Worm (Caenorhabditis elegans) whole organism, L1 larva: ENCODE measurements around the gene spd-3.

ENCODE experiments used
- C16A3.4 ChIP-seq: fragments of 150-350 bp; optimal IDR thresholded peaks from 2 replicates; lab custom pipeline; 2014; ENCODE audit warnings: missing biosample characterization, missing genetic modification characterization
- C34B4.2 ChIP-seq: sonication (generic microtip); optimal IDR thresholded peaks from 2 replicates; lab custom pipeline; 2017; ENCODE audit warnings: mild to moderate bottlenecking, missing genetic modification characterization, missing compliant biosample characterization
- F16B12.6 ChIP-seq: fragments of 150-350 bp; optimal IDR thresholded peaks from 2 replicates; lab custom pipeline; 2014; ENCODE audit warnings: missing biosample characterization, missing genetic modification characterization
- Y116A8C.19 ChIP-seq: sonication (generic microtip); optimal IDR thresholded peaks from 2 replicates; lab custom pipeline; 2016; ENCODE audit warnings: missing compliant biosample characterization, missing genetic modification characterization, borderline replicate concordance
- aha-1 ChIP-seq: fragments of 150-350 bp; optimal IDR thresholded peaks from 2 replicates; lab custom pipeline; 2014; ENCODE audit warnings: missing biosample characterization, missing genetic modification characterization
- alr-1 ChIP-seq: fragments of 200-800 bp; sonication (Bioruptor generic); optimal IDR thresholded peaks from 2 replicates; lab custom pipeline; 2018; ENCODE audit warnings: borderline replicate concordance, mild to moderate bottlenecking, missing genetic modification characterization, missing compliant biosample characterization
- ceh-82 ChIP-seq, 3 experiments: fragments of 150-350 bp in 1 of 3; sonication (generic microtip) in 2 of 3; optimal IDR thresholded peaks; 2 replicates each; lab custom pipeline; 2014 to 2017; ENCODE audit warnings: missing biosample characterization in 3 of 3, missing genetic modification characterization in 3 of 3
- efl-1 ChIP-seq, 4 experiments: fragments of 150-350 bp; optimal IDR thresholded peaks in 3 of 4; peaks in 1 of 4; 1 replicate in 1 of 4; 2 replicates in 3 of 4; lab custom pipeline; 2014; ENCODE audit warnings: missing biosample characterization in 2 of 4, missing genetic modification characterization in 2 of 4, missing genetic modification reagents in 2 of 4
- efl-3 ChIP-seq: fragments of 200-800 bp; sonication (Bioruptor generic); optimal IDR thresholded peaks from 2 replicates; lab custom pipeline; 2018; ENCODE audit warnings: mild to moderate bottlenecking, missing genetic modification characterization, missing compliant biosample characterization
- egl-13 ChIP-seq: sonication (generic microtip); optimal IDR thresholded peaks from 2 replicates; lab custom pipeline; 2016; ENCODE audit warnings: missing genotype, missing genetic modification reagents, missing genetic modification characterization, missing compliant biosample characterization
- egl-27 ChIP-seq, 2 experiments: fragments of 150-350 bp in 1 of 2; sonication (generic microtip); optimal IDR thresholded peaks; 3 replicates each; lab custom pipeline; 2017 to 2018; ENCODE audit warnings: missing biosample characterization in 2 of 2, missing genetic modification characterization in 2 of 2, missing genetic modification reagents in 2 of 2
- elt-2 ChIP-seq: sonication (generic microtip); optimal IDR thresholded peaks from 2 replicates; lab custom pipeline; 2016; ENCODE audit warnings: missing genetic modification characterization, mild to moderate bottlenecking, inconsistent platforms, missing compliant biosample characterization, missing genetic modification reagents
- elt-3 ChIP-seq, 6 experiments: fragments of 150-350 bp in 1 of 6; sonication (generic microtip); optimal IDR thresholded peaks; 2 replicates each; lab custom pipeline; 2017 to 2018; ENCODE audit warnings: missing biosample characterization in 6 of 6, missing genetic modification characterization in 6 of 6, inconsistent platforms in 1 of 6
- fkh-4 ChIP-seq: sonication (generic microtip); optimal IDR thresholded peaks from 2 replicates; lab custom pipeline; 2016; ENCODE audit warnings: missing compliant biosample characterization, missing genetic modification characterization, borderline replicate concordance
- fkh-8 ChIP-seq: sonication (generic microtip); optimal IDR thresholded peaks from 2 replicates; lab custom pipeline; 2016; ENCODE audit warnings: mild to moderate bottlenecking, missing genetic modification characterization, missing compliant biosample characterization
- fos-1 ChIP-seq: fragments of 150-350 bp; optimal IDR thresholded peaks from 2 replicates; lab custom pipeline; 2014; ENCODE audit warnings: missing biosample characterization, missing genetic modification characterization
- grh-1 ChIP-seq: fragments of 200-800 bp; sonication (Bioruptor generic); IDR thresholded peaks from 2 replicates; pipeline ENCODE4 v1.3.6; 2022; ENCODE audit warnings: missing genetic modification reagents, missing genetic modification characterization, missing compliant biosample characterization
- irx-1 ChIP-seq: sonication (generic microtip); optimal IDR thresholded peaks from 2 replicates; lab custom pipeline; 2016; ENCODE audit warnings: missing genetic modification characterization, missing compliant biosample characterization
- lin-13 ChIP-seq: fragments of 150-350 bp; optimal IDR thresholded peaks from 2 replicates; lab custom pipeline; 2014; ENCODE audit warnings: missing biosample characterization, missing genetic modification reagents, missing genetic modification characterization
- lin-14 ChIP-seq: fragments of 200-800 bp; sonication (Bioruptor generic); optimal IDR thresholded peaks from 2 replicates; lab custom pipeline; 2018; ENCODE audit warnings: mild to moderate bottlenecking, missing genetic modification characterization, moderate library complexity, missing compliant biosample characterization
- lin-15B ChIP-seq: fragments of 150-350 bp; sonication (generic microtip); optimal IDR thresholded peaks from 3 replicates; lab custom pipeline; 2014; ENCODE audit warnings: missing biosample characterization, missing genetic modification characterization
- lin-39 ChIP-seq: fragments of 150-350 bp; optimal IDR thresholded peaks from 2 replicates; lab custom pipeline; 2014; ENCODE audit warnings: missing biosample characterization, missing genetic modification reagents, missing genetic modification characterization
- lir-3 ChIP-seq: sonication (generic microtip); optimal IDR thresholded peaks from 2 replicates; lab custom pipeline; 2016; ENCODE audit warnings: mild to moderate bottlenecking, missing genetic modification characterization, moderate library complexity, missing compliant biosample characterization; ENCODE audit not compliant: poor library complexity
- mab-9 ChIP-seq: fragments of 200-800 bp; sonication (Bioruptor generic); IDR thresholded peaks from 2 replicates; pipeline ENCODE4 v1.3.6; 2022; ENCODE audit warnings: missing genetic modification reagents, missing genetic modification characterization, missing compliant biosample characterization
- mdl-1 ChIP-seq, 2 experiments: fragments of 150-350 bp; optimal IDR thresholded peaks; 2 replicates each; lab custom pipeline; 2014 to 2017; ENCODE audit warnings: missing biosample characterization in 2 of 2, missing genetic modification characterization in 2 of 2, inconsistent platforms in 1 of 2
- mep-1 ChIP-seq: fragments of 150-350 bp; optimal IDR thresholded peaks from 2 replicates; lab custom pipeline; 2014; ENCODE audit warnings: missing biosample characterization, missing genetic modification characterization
- nhr-11 ChIP-seq: fragments of 150-350 bp; optimal IDR thresholded peaks from 2 replicates; lab custom pipeline; 2014; ENCODE audit warnings: missing biosample characterization, missing genetic modification characterization
- nhr-19 ChIP-seq: fragments of 200-800 bp; sonication (Bioruptor generic); conservative IDR thresholded peaks from 2 replicates; pipeline ENCODE4 v1.3.6; 2022; ENCODE audit warnings: missing genetic modification characterization, missing compliant biosample characterization
- nhr-20 ChIP-seq: sonication (generic microtip); optimal IDR thresholded peaks from 2 replicates; lab custom pipeline; 2016; ENCODE audit warnings: mild to moderate bottlenecking, missing genetic modification characterization, missing compliant biosample characterization
- nhr-237 ChIP-seq: fragments of 150-350 bp; optimal IDR thresholded peaks from 2 replicates; lab custom pipeline; 2014; ENCODE audit warnings: missing biosample characterization, missing genetic modification characterization
- nhr-28 ChIP-seq: fragments of 150-350 bp; optimal IDR thresholded peaks from 2 replicates; lab custom pipeline; 2014; ENCODE audit warnings: missing biosample characterization, missing genetic modification characterization
- nhr-71 ChIP-seq: sonication (generic microtip); optimal IDR thresholded peaks from 2 replicates; lab custom pipeline; 2016; ENCODE audit warnings: mild to moderate bottlenecking, missing genetic modification characterization, moderate library complexity, missing compliant biosample characterization
- nhr-76 ChIP-seq: sonication (generic microtip); optimal IDR thresholded peaks from 2 replicates; lab custom pipeline; 2017; ENCODE audit warnings: missing biosample characterization, missing genetic modification characterization
- nhr-77 ChIP-seq: fragments of 150-350 bp; optimal IDR thresholded peaks from 2 replicates; lab custom pipeline; 2014; ENCODE audit warnings: missing biosample characterization, missing genetic modification characterization
- nhr-84 ChIP-seq: sonication (generic microtip); optimal IDR thresholded peaks from 2 replicates; lab custom pipeline; 2017; ENCODE audit warnings: missing biosample characterization, missing genetic modification characterization
- nhr-90 ChIP-seq: sonication (generic microtip); optimal IDR thresholded peaks from 2 replicates; lab custom pipeline; 2016; ENCODE audit warnings: mild to moderate bottlenecking, missing genetic modification characterization, missing compliant biosample characterization; ENCODE audit not compliant: poor library complexity
- skn-1 ChIP-seq: fragments of 150-350 bp; optimal IDR thresholded peaks from 2 replicates; lab custom pipeline; 2014; ENCODE audit warnings: missing biosample characterization, missing genetic modification characterization
- snu-23 ChIP-seq: sonication (generic microtip); optimal IDR thresholded peaks from 2 replicates; lab custom pipeline; 2016; ENCODE audit warnings: missing genetic modification characterization, missing compliant biosample characterization
- sox-4 ChIP-seq: sonication (generic microtip); optimal IDR thresholded peaks from 2 replicates; lab custom pipeline; 2016; ENCODE audit warnings: missing genetic modification characterization, missing compliant biosample characterization
- swsn-7 ChIP-seq: sonication (generic microtip); optimal IDR thresholded peaks from 2 replicates; lab custom pipeline; 2016; ENCODE audit warnings: missing genetic modification characterization, missing compliant biosample characterization
- tbx-2 ChIP-seq: sonication (generic microtip); optimal IDR thresholded peaks from 2 replicates; lab custom pipeline; 2016; ENCODE audit warnings: missing genetic modification characterization, missing compliant biosample characterization
- unc-130 ChIP-seq: fragments of 150-350 bp; optimal IDR thresholded peaks from 2 replicates; lab custom pipeline; 2017; ENCODE audit warnings: missing biosample characterization, missing genetic modification characterization, inconsistent platforms
- unc-30 ChIP-seq: sonication (generic microtip); optimal IDR thresholded peaks from 2 replicates; lab custom pipeline; 2017; ENCODE audit warnings: missing biosample characterization, missing genetic modification characterization
- unc-86 ChIP-seq: sonication (generic microtip); optimal IDR thresholded peaks from 2 replicates; lab custom pipeline; 2016; ENCODE audit warnings: missing genetic modification characterization, missing compliant biosample characterization
- unc-98 ChIP-seq: fragments of 200-800 bp; sonication (Bioruptor generic); IDR thresholded peaks from 2 replicates; pipeline ENCODE4 v1.3.6; 2022; ENCODE audit warnings: missing genetic modification characterization, missing compliant biosample characterization
- xbp-1 ChIP-seq: sonication (generic microtip); optimal IDR thresholded peaks from 2 replicates; lab custom pipeline; 2016; ENCODE audit warnings: missing genetic modification characterization, missing compliant biosample characterization
- zag-1 ChIP-seq: fragments of 150-350 bp; optimal IDR thresholded peaks from 2 replicates; lab custom pipeline; 2014; ENCODE audit warnings: missing biosample characterization, missing genetic modification characterization
- zip-4 ChIP-seq: fragments of 200-800 bp; sonication (Bioruptor generic); optimal IDR thresholded peaks from 2 replicates; lab custom pipeline; 2018; ENCODE audit warnings: mild to moderate bottlenecking, missing genetic modification characterization, moderate library complexity, missing compliant biosample characterization

spd-3 gene

DNA sequence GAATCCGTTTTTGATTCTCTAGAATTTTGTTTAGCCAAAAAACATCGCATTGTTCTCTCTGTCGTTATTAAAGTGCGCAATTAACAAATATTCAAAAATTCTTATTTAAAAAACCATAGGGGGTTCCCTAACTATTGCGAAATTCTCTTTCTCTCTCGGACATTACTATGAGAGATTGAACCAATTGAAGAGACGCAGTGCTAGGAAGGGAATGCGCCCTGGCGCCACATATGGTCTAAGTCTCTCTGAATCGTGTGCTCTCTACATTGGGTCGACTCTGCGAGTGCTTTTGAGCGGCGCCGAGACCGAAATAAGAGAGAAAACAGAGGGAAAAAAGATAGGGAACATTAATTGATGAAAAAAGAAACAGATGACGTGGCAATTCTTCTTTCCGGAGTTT, 23.4 kb downstream of the spd-3 start (continued):
- TF ChIP-seq unc-130 (tag; lab: Kevin White, UChicago) (no peak), skn-1 (tag; lab: Kevin White, UChicago) (peak; percentile 82), F16B12.6 (tag; lab: Kevin White, UChicago) (peak; percentile 18), nhr-90 (peak; percentile 38), alr-1 (tag; lab: Kevin White, UChicago) (no peak), xbp-1 (tag; lab: Kevin White, UChicago) (peak; percentile 68), irx-1 (tag; lab: Kevin White, UChicago) (peak; percentile 37), nhr-19 (GFP tag; lab: Robert Waterston, UW) (peak; percentile 71), zag-1 (tag; lab: Kevin White, UChicago) (no peak), nhr-84 (tag; lab: Kevin White, UChicago) (no peak), mdl-1 (tag; optimal IDR thresholded peaks at IDR 0.05; lab: Kevin White, UChicago) (peak in 1 of 2 experiments; percentile 49), snu-23 (GFP tag; lab: Kevin White, UChicago) (peak; percentile 89), fkh-8 (tag; lab: Kevin White, UChicago) (peak; percentile 35), lin-39 (tag; lab: Kevin White, UChicago) (no peak), lir-3 (tag; lab: Kevin White, UChicago) (no peak), fos-1 (no peak), efl-3 (no peak), Y116A8C.19 (no peak), nhr-28 (tag; lab: Kevin White, UChicago) (no peak), zip-4 (peak; percentile 98), egl-13 (tag; lab: Kevin White, UChicago) (peak; percentile 37), lin-15B (tag; lab: Kevin White, UChicago) (no peak), nhr-11 (no peak), mab-9 (no peak), nhr-237 (tag; lab: Kevin White, UChicago) (peak; percentile 25), nhr-71 (tag; lab: Kevin White, UChicago) (peak; percentile 88), unc-30 (tag; lab: Kevin White, UChicago) (no peak), ceh-82 (tag; optimal IDR thresholded peaks at IDR 0.05; lab: Kevin White, UChicago) (peak; percentile 47 to 78 (median 78)), aha-1 (tag; lab: Kevin White, UChicago) (no peak), lin-14 (GFP tag; lab: Kevin White, UChicago) (peak; percentile 96), C16A3.4 (tag; lab: Kevin White, UChicago) (no peak)

DNA sequence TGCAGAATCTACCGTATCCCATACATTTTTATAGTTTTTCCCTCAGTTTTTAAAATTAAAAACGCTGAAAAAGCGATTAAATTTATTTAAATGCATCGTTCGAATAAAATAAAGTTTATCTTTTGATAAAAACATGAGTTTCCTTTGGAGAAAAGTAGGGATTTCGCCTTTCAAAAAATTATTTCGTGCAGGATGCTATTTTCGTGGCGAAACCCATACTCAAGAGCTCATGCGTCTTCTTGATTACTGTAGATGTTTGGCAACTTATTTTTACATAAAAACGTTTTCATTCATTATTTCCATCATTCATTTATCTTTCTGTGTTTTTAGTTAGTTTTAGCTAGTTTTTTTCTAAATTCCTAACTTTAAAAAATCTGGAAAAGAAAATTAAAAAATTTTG, 27.4 kb downstream of the spd-3 start:
- TF ChIP-seq elt-2 (tag; lab: Kevin White, UChicago) (no peak), nhr-76 (tag; lab: Kevin White, UChicago) (no peak), elt-3 (tag; optimal IDR thresholded peaks at IDR 0.05; lab: Kevin White, UChicago) (no peak), C34B4.2 (tag; lab: Kevin White, UChicago) (no peak), lin-13 (GFP tag; lab: Kevin White, UChicago) (no peak), egl-27 (tag; optimal IDR thresholded peaks at IDR 0.05; lab: Kevin White, UChicago) (no peak)

DNA sequence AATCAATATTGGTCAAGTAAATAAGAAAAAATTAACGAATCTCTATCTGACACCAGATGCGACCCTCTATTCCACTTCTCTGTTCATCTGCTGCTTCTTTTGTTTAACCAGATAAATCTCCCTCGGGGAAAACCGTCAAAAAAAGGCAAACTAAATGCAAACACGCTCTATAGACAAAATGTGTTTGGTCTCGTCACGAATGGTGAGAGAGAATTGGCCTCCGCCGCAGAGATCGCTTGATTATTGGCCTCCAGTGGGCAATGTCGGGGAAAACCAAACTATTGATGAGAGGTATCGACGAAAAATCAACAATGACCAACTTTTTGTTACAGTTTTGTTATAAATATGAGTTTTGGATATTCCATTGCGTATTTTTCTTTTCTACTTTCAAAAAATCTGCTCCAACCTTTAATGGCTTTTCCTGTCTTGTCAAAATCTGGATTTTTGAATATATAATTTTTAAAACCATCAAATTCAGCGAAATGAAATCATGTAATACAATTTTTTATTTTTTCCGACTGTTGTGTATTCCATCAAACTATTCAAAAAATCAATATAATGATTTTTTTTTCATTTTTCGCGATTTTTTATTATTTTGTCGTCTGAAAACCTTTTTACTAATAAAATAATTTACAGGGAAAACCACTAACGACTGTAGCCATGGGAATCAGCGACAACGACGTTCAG, 28.1 kb downstream of the spd-3 start, which contains the start of the genes C17H12.2 and vha-8:
TSS of gene C17H12.2 (minus strand) at position 51 of the 687 bp plus-strand sequence.
TSS of gene vha-8 (plus strand) at position 637 of the 687 bp plus-strand sequence.
- TF ChIP-seq lin-15B (tag; lab: Kevin White, UChicago) (peak; percentile 98), egl-27 (tag; optimal IDR thresholded peaks at IDR 0.05; lab: Kevin White, UChicago) (peak; percentile 38 to 76), egl-13 (tag; lab: Kevin White, UChicago) (peak; percentile 67), nhr-20 (tag; lab: Kevin White, UChicago) (peak; percentile 95), lin-13 (GFP tag; lab: Kevin White, UChicago) (peak; percentile 93), mep-1 (peak; percentile 98), tbx-2 (peak; percentile 93), sox-4 (tag; lab: Kevin White, UChicago) (no peak), efl-1 (optimal IDR thresholded peaks at IDR 0.05; lab: Kevin White, UChicago) (peak; percentile 90 to 95), efl-1 (GFP tag; optimal IDR thresholded peaks at IDR 0.05 in 1 of 2; lab: Kevin White, UChicago) (peak; percentile 81 to 98), swsn-7 (peak; percentile 93), fkh-4 (tag; lab: Kevin White, UChicago) (peak; percentile 45), unc-98 (GFP tag; lab: Robert Waterston, UW) (no peak), nhr-71 (tag; lab: Kevin White, UChicago) (peak; percentile 96), unc-86 (peak; percentile 85), nhr-84 (tag; lab: Kevin White, UChicago) (no peak), aha-1 (tag; lab: Kevin White, UChicago) (peak; percentile 27), grh-1 (peak; percentile 86), nhr-77 (tag; lab: Kevin White, UChicago) (peak; percentile 98)
